Worm (Caenorhabditis elegans): ENCODE data around the gene C33B4.2.

DNA sequence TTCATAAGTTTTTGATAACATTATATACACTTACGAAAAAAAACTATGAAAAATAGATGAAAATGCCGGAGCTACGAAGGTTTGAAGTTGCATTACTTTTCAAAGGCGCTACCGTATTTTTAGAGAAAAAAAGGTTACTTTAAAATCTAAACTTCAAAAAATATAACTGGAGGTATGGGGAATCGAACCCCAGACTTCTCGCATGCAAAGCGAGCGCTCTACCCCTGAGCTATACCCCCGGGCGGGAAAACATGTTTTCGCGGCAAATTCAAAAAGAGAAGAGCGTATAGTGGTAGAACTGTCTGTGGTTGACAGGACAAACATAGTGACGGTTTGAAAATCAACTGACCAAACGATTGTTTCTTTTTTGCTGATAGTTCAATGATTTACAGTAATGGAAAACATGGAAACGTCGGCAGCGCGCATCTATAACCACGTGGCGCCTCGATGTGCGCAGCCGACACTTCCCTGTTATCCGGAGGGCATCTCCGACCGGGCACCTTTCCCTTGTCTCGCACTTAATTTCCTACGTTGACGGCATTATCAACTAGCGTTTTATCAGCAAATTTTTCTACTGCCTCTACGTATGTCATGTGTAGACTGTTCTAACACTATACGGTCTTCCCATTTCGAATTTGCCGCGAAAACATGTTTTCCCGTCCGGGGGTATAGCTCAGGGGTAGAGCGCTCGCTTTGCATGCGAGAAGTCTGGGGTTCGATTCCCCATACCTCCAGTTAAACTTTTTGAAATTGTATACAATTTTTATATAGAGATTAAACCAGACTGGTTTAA lies 37.9 kb downstream of the C33B4.2 start:
- TF ChIP-seq flt-1 (GFP tag; IDR thresholded peaks at IDR 0.05) = no peak
- TF ChIP-seq pes-1 (GFP tag; IDR thresholded peaks at IDR 0.05) = no peak
- no peak for TF ChIP-seq scrt-1 (GFP tag; IDR thresholded peaks at IDR 0.05)
- TF ChIP-seq ama-1 (optimal IDR thresholded peaks at IDR 0.05) = no peak
- TF ChIP-seq hmbx-1 (tag; optimal IDR thresholded peaks at IDR 0.05) = no peak
- no peak for TF ChIP-seq B0310.2 (tag; optimal IDR thresholded peaks at IDR 0.05)
- no peak for TF ChIP-seq hnd-1 (tag; optimal IDR thresholded peaks at IDR 0.05)
- TF ChIP-seq ceh-13 (GFP tag; optimal IDR thresholded peaks at IDR 0.05) = no peak
- no peak for TF ChIP-seq tbx-11 (GFP tag; IDR thresholded peaks at IDR 0.05)
- TF ChIP-seq sea-1 (GFP tag; conservative IDR thresholded peaks at IDR 0.05) = no peak
- no peak for TF ChIP-seq ets-7 (tag; optimal IDR thresholded peaks at IDR 0.05)
- TF ChIP-seq tra-4 (tag; optimal IDR thresholded peaks at IDR 0.05) = no peak
- TF ChIP-seq aly-1 (tag; optimal IDR thresholded peaks at IDR 0.05) = no peak

All from whole organism, early embryonic.